Fruit fly (Drosophila melanogaster) whole organism, embryonic: ENCODE measurements around the gene CG6966.

Experiments
- Ada2b ChIP-seq: fragments of 200-800 bp; sonication (Bioruptor generic); IDR thresholded peaks from 2 replicates; pipeline ENCODE4 v1.3.6; 2022; ENCODE audit warnings: missing biosample characterization, missing genetic modification characterization
- Antp ChIP-seq: fragments of 200-800 bp; sonication (Bioruptor generic); optimal IDR thresholded peaks from 3 replicates; lab custom pipeline; 2016; ENCODE audit warnings: missing biosample characterization, missing genetic modification characterization
- Asciz ChIP-seq: fragments of 200-800 bp; sonication (Bioruptor generic); optimal IDR thresholded peaks from 2 replicates; lab custom pipeline; 2017; ENCODE audit warnings: missing biosample characterization, mild to moderate bottlenecking, missing genetic modification characterization, missing genetic modification reagents
- CG10654 ChIP-seq: fragments of 200-800 bp; sonication (Bioruptor generic); optimal IDR thresholded peaks from 2 replicates; lab custom pipeline; 2016; ENCODE audit warnings: missing biosample characterization, missing genetic modification characterization
- CG11696 ChIP-seq: fragments of 200-800 bp; sonication (Bioruptor generic); IDR thresholded peaks from 2 replicates; pipeline ENCODE4 v1.3.6; 2022; ENCODE audit warnings: missing biosample characterization, missing genetic modification characterization
- CG12236 ChIP-seq: fragments of 200-800 bp; sonication (Bioruptor generic); optimal IDR thresholded peaks from 2 replicates; lab custom pipeline; 2016; ENCODE audit warnings: missing biosample characterization, missing genetic modification characterization
- CG13123 ChIP-seq: fragments of 200-800 bp; sonication (Bioruptor generic); optimal IDR thresholded peaks from 2 replicates; lab custom pipeline; 2016; ENCODE audit warnings: missing biosample characterization, missing genetic modification characterization
- CG14965 ChIP-seq: fragments of 200-800 bp; sonication (Bioruptor generic); optimal IDR thresholded peaks from 2 replicates; lab custom pipeline; 2016; ENCODE audit warnings: missing biosample characterization, missing genetic modification characterization, borderline replicate concordance
- CG15269 ChIP-seq: fragments of 200-800 bp; sonication (Bioruptor generic); optimal IDR thresholded peaks from 2 replicates; lab custom pipeline; 2018; ENCODE audit warnings: missing biosample characterization, mild to moderate bottlenecking, missing genetic modification characterization, moderate library complexity
- CG15514 ChIP-seq: fragments of 200-800 bp; sonication (Bioruptor generic); optimal IDR thresholded peaks from 3 replicates; lab custom pipeline; 2017; ENCODE audit warnings: missing biosample characterization, missing genetic modification characterization, mild to moderate bottlenecking, moderate library complexity, missing genetic modification reagents
- CG18764 ChIP-seq: fragments of 200-800 bp; sonication (Bioruptor generic); optimal IDR thresholded peaks from 3 replicates; lab custom pipeline; 2016; ENCODE audit warnings: missing biosample characterization, missing genetic modification characterization
- CG4707 ChIP-seq: fragments of 200-800 bp; sonication (Bioruptor generic); optimal IDR thresholded peaks from 2 replicates; lab custom pipeline; 2018; ENCODE audit warnings: missing biosample characterization, mild to moderate bottlenecking, missing genetic modification characterization, moderate library complexity
- CG7963 ChIP-seq: fragments of 200-800 bp; sonication (Bioruptor generic); IDR thresholded peaks from 3 replicates; pipeline ENCODE4 v1.3.6; 2022; ENCODE audit warnings: missing biosample characterization, missing genetic modification characterization; ENCODE audit not compliant: partially characterized antibody
- CG8359 ChIP-seq: fragments of 200-800 bp; sonication (Bioruptor generic); optimal IDR thresholded peaks from 2 replicates; lab custom pipeline; 2017; ENCODE audit warnings: missing biosample characterization, mild to moderate bottlenecking, missing genetic modification characterization, borderline replicate concordance
- CG8388 ChIP-seq: fragments of 200-800 bp; sonication (Bioruptor generic); optimal IDR thresholded peaks from 2 replicates; lab custom pipeline; 2019; ENCODE audit warnings: missing biosample characterization, mild to moderate bottlenecking, missing genetic modification characterization, moderate library complexity
- CG8944 ChIP-seq: fragments of 200-800 bp; sonication (Bioruptor generic); optimal IDR thresholded peaks from 3 replicates; lab custom pipeline; 2016; ENCODE audit warnings: missing biosample characterization, missing genetic modification characterization
- CrebB ChIP-seq: fragments of 200-800 bp; sonication (Bioruptor generic); optimal IDR thresholded peaks from 3 replicates; lab custom pipeline; 2018; ENCODE audit warnings: missing biosample characterization, mild to moderate bottlenecking, missing genetic modification characterization
- Deaf1 ChIP-seq: fragments of 200-800 bp; optimal IDR thresholded peaks from 3 replicates; lab custom pipeline; 2019; ENCODE audit warnings: missing biosample characterization, mild to moderate bottlenecking, missing genetic modification characterization, moderate library complexity
- Dip2 ChIP-seq: fragments of 200-800 bp; sonication (Bioruptor generic); IDR thresholded peaks from 2 replicates; pipeline ENCODE4 v1.3.6; 2022; ENCODE audit warnings: missing biosample characterization, missing genetic modification characterization
- HmgZ ChIP-seq: fragments of 200-800 bp; sonication (Bioruptor generic); optimal IDR thresholded peaks from 2 replicates; lab custom pipeline; 2018; ENCODE audit warnings: missing biosample characterization, mild to moderate bottlenecking, missing genetic modification characterization
- Hr3 ChIP-seq: fragments of 200-800 bp; sonication (Bioruptor generic); optimal IDR thresholded peaks from 3 replicates; lab custom pipeline; 2016; ENCODE audit warnings: missing biosample characterization, missing genetic modification characterization
- Hsf ChIP-seq: fragments of 200-800 bp; sonication (Bioruptor generic); optimal IDR thresholded peaks from 3 replicates; lab custom pipeline; 2016; ENCODE audit warnings: missing biosample characterization, missing genetic modification characterization
- Jarid2 ChIP-seq: fragments of 200-800 bp; sonication (Bioruptor generic); optimal IDR thresholded peaks from 3 replicates; lab custom pipeline; 2017; ENCODE audit warnings: mild to moderate bottlenecking, missing biosample characterization, missing genetic modification reagents, missing genetic modification characterization
- NK7.1 ChIP-seq: fragments of 200-800 bp; sonication (Bioruptor generic); optimal IDR thresholded peaks from 3 replicates; lab custom pipeline; 2016; ENCODE audit warnings: missing biosample characterization, missing genetic modification characterization
- Rx ChIP-seq: fragments of 200-800 bp; sonication (Bioruptor generic); IDR thresholded peaks from 2 replicates; pipeline ENCODE4 v1.3.6; 2022; ENCODE audit warnings: missing biosample characterization, missing genetic modification characterization
- Side ChIP-seq: fragments of 200-800 bp; sonication (Bioruptor generic); optimal IDR thresholded peaks from 2 replicates; lab custom pipeline; 2016; ENCODE audit warnings: missing biosample characterization, missing genetic modification characterization
- abd-A ChIP-seq: fragments of 200-800 bp; sonication (Bioruptor generic); optimal IDR thresholded peaks from 3 replicates; lab custom pipeline; 2019; ENCODE audit warnings: missing biosample characterization, mild to moderate bottlenecking, missing genetic modification characterization, moderate library complexity
- ac ChIP-seq: fragments of 200-800 bp; sonication (Bioruptor generic); optimal IDR thresholded peaks from 3 replicates; lab custom pipeline; 2017; ENCODE audit warnings: missing biosample characterization, mild to moderate bottlenecking, missing genetic modification characterization
- bbx ChIP-seq: fragments of 200-800 bp; sonication (Bioruptor generic); IDR thresholded peaks from 2 replicates; pipeline ENCODE4 v1.3.6; 2022; ENCODE audit warnings: missing biosample characterization, missing genetic modification characterization; ENCODE audit not compliant: partially characterized antibody
- cas ChIP-seq: fragments of 200-800 bp; sonication (Bioruptor generic); IDR thresholded peaks from 2 replicates; pipeline ENCODE4 v1.3.6; 2022; ENCODE audit warnings: missing biosample characterization, missing genetic modification characterization
- chinmo ChIP-seq: fragments of 200-800 bp; sonication (Bioruptor generic); IDR thresholded peaks from 4 replicates; pipeline ENCODE4 v1.3.6; 2022; ENCODE audit warnings: missing biosample characterization, missing genetic modification characterization; ENCODE audit not compliant: partially characterized antibody
- ci ChIP-seq: fragments of 200-800 bp; sonication (Bioruptor generic); IDR thresholded peaks from 3 replicates; pipeline ENCODE4 v1.3.6; 2022; ENCODE audit warnings: missing biosample characterization, missing genetic modification characterization
- crol ChIP-seq: fragments of 200-800 bp; sonication (Bioruptor generic); IDR thresholded peaks from 2 replicates; pipeline ENCODE4 v1.3.6; 2022; ENCODE audit warnings: missing biosample characterization, missing genetic modification characterization
- dati ChIP-seq: fragments of 200-800 bp; sonication (Bioruptor generic); IDR thresholded peaks from 2 replicates; pipeline ENCODE4 v1.3.6; 2022; ENCODE audit warnings: missing biosample characterization, missing genetic modification characterization
- dm ChIP-seq: fragments of 200-800 bp; sonication (Bioruptor generic); optimal IDR thresholded peaks from 3 replicates; lab custom pipeline; 2016; ENCODE audit warnings: missing biosample characterization, missing genetic modification characterization
- fd64A ChIP-seq: fragments of 200-800 bp; sonication (Bioruptor generic); optimal IDR thresholded peaks from 3 replicates; lab custom pipeline; 2018; ENCODE audit warnings: missing biosample characterization, mild to moderate bottlenecking, missing genetic modification characterization
- gcm2 ChIP-seq: fragments of 200-800 bp; sonication (Bioruptor generic); optimal IDR thresholded peaks from 2 replicates; lab custom pipeline; 2016; ENCODE audit warnings: missing biosample characterization, missing genetic modification characterization
- lab ChIP-seq: fragments of 200-800 bp; sonication (Bioruptor generic); optimal IDR thresholded peaks from 3 replicates; lab custom pipeline; 2017; ENCODE audit warnings: missing biosample characterization, missing genetic modification characterization, mild to moderate bottlenecking, moderate library complexity, missing genetic modification reagents
- lmd ChIP-seq: fragments of 200-800 bp; sonication (Bioruptor generic); IDR thresholded peaks from 2 replicates; pipeline ENCODE4 v1.3.6; 2022; ENCODE audit warnings: missing biosample characterization, missing genetic modification characterization
- lola ChIP-seq, 3 experiments: fragments of >200 bp in 2 of 3; fragments of 200-800 bp in 1 of 3; sonication (Bioruptor generic) in 1 of 3; optimal IDR thresholded peaks; 2 replicates each; lab custom pipeline; 2017 to 2019; ENCODE audit warnings: missing biosample characterization in 3 of 3, missing genetic modification characterization in 3 of 3, mild to moderate bottlenecking in 1 of 3, moderate library complexity in 1 of 3
- org-1 ChIP-seq: fragments of 200-800 bp; sonication (Bioruptor generic); optimal IDR thresholded peaks from 2 replicates; lab custom pipeline; 2017; ENCODE audit warnings: missing biosample characterization, missing genetic modification characterization
- p53 ChIP-seq: fragments of 200-800 bp; sonication (Bioruptor generic); optimal IDR thresholded peaks from 2 replicates; lab custom pipeline; 2016; ENCODE audit warnings: missing biosample characterization, missing genetic modification characterization
- pita ChIP-seq: fragments of 200-800 bp; sonication (Bioruptor generic); optimal IDR thresholded peaks from 2 replicates; lab custom pipeline; 2017; ENCODE audit warnings: missing biosample characterization, mild to moderate bottlenecking, missing genetic modification characterization
- tio ChIP-seq: fragments of 200-800 bp; sonication (Bioruptor generic); optimal IDR thresholded peaks from 2 replicates; lab custom pipeline; 2017; ENCODE audit warnings: missing biosample characterization, missing genetic modification characterization, inconsistent platforms
- trem ChIP-seq: fragments of 200-800 bp; optimal IDR thresholded peaks from 3 replicates; lab custom pipeline; 2019; ENCODE audit warnings: missing biosample characterization, mild to moderate bottlenecking, missing genetic modification characterization, moderate library complexity
- trh ChIP-seq: fragments of 200-800 bp; sonication (Bioruptor generic); optimal IDR thresholded peaks from 2 replicates; lab custom pipeline; 2016; ENCODE audit warnings: missing biosample characterization, missing genetic modification characterization
- vvl ChIP-seq: fragments of 200-800 bp; sonication (Bioruptor generic); IDR thresholded peaks from 2 replicates; pipeline ENCODE4 v1.3.6; 2022; ENCODE audit warnings: missing biosample characterization, missing genetic modification characterization
- zen2 ChIP-seq: fragments of 200-800 bp; sonication (Bioruptor generic); IDR thresholded peaks from 3 replicates; pipeline ENCODE4 v1.3.6; 2022; ENCODE audit warnings: missing biosample characterization, missing genetic modification characterization; ENCODE audit not compliant: partially characterized antibody
- zf30C ChIP-seq: fragments of 200-800 bp; sonication (Bioruptor generic); optimal IDR thresholded peaks from 3 replicates; lab custom pipeline; 2018; ENCODE audit warnings: missing biosample characterization, mild to moderate bottlenecking, missing genetic modification characterization

Gene CG6966

DNA sequence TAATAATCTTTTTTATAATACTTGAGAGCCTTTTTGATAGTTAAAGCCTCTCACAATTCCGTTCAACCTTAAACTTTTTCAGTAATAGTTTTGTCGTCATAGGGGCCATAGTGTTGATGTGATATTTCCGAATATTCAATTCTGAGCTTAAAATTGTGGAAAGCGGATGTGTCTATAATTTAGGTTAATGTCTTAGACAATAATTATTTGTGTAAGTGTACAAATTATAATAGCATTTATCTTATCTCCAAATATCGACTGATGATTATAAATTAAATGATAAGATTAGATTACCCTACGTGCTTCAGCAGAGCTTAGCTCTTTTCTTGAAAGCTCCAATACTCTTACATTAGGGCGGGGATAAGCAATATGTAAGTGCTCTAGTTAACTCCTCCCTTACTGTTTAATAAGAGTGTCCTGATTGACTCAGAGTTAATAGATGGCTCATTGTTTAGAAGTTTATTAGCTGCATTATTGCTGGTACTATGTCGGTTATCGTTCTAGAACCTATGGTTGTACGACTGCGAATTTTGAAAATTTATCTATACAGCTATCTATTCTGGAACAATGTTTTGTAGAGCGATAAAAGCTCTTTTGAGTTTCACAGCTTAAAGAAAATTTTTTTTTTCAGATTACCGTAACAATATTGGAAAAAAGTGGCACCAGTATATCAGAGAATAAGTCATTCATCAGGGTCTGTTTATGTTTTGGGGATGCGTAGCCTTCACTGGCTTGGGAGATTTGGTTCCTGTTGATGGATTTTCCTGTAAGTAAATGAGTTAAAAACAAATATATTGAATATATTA, 43.8 kb upstream of the CG6966 start:
- TF ChIP-seq CG11696 (peak; percentile 39), gcm2 (GFP tag; lab: Kevin White, UChicago) (no peak), CG15269 (tag; lab: Kevin White, UChicago) (peak; percentile 44), tio (no peak), Jarid2 (GFP tag; lab: Kevin White, UChicago) (no peak), Antp (GFP tag; lab: Kevin White, UChicago) (no peak), Ada2b (GFP tag; lab: Robert Waterston, UW) (no peak), CG7963 (no peak), fd64A (GFP tag; lab: Kevin White, UChicago) (no peak), HmgZ (tag; lab: Kevin White, UChicago) (no peak), Hr3 (GFP tag; lab: Kevin White, UChicago) (peak; percentile 35), p53 (GFP tag; lab: Kevin White, UChicago) (no peak), NK7.1 (GFP tag; lab: Kevin White, UChicago) (no peak), trh (no peak), CG4707 (no peak), Asciz (GFP tag; lab: Kevin White, UChicago) (no peak), crol (GFP tag; lab: Robert Waterston, UW) (no peak), CG12236 (GFP tag; lab: Kevin White, UChicago) (no peak), ac (no peak), lmd (0 out of 2 replicates have a peak, but pooled peaks have one; percentile 20), vvl (GFP tag; lab: Robert Waterston, UW) (no peak), Rx (GFP tag; lab: Robert Waterston, UW) (no peak), CG14965 (GFP tag; lab: Kevin White, UChicago) (no peak), pita (no peak), Dip2 (GFP tag; lab: Robert Waterston, UW) (0 out of 2 replicates have a peak, but pooled peaks have one; percentile 9), cas (GFP tag; lab: Robert Waterston, UW) (no peak), CrebB (tag; lab: Kevin White, UChicago) (no peak), CG18764 (GFP tag; lab: Kevin White, UChicago) (no peak), org-1 (GFP tag; lab: Kevin White, UChicago) (peak; percentile 15), CG15514 (GFP tag; lab: Kevin White, UChicago) (no peak), trem (tag; lab: Kevin White, UChicago) (no peak), lola (GFP tag; optimal IDR thresholded peaks at IDR 0.05; lab: Kevin White, UChicago) (peak in 1 of 3 experiments; percentile 11), CG13123 (GFP tag; lab: Kevin White, UChicago) (no peak), bbx (GFP tag; lab: Robert Waterston, UW) (no peak), dati (GFP tag; lab: Robert Waterston, UW) (no peak), CG8388 (peak; percentile 95), lab (GFP tag; lab: Kevin White, UChicago) (no peak), dm (GFP tag; lab: Kevin White, UChicago) (peak; percentile 14), ci (GFP tag; lab: Robert Waterston, UW) (no peak), zf30C (GFP tag; lab: Kevin White, UChicago) (peak; percentile 72), zen2 (GFP tag; lab: Robert Waterston, UW) (no peak), CG8359 (no peak), abd-A (tag; lab: Kevin White, UChicago) (no peak), Deaf1 (tag; lab: Kevin White, UChicago) (no peak), chinmo (GFP tag; lab: Robert Waterston, UW) (no peak), Side (GFP tag; lab: Kevin White, UChicago) (no peak), CG8944 (GFP tag; lab: Kevin White, UChicago) (no peak), Hsf (GFP tag; lab: Kevin White, UChicago) (peak; percentile 42), CG10654 (GFP tag; lab: Kevin White, UChicago) (no peak)
